Fruit fly (Drosophila melanogaster): ENCODE results near the gene CG42750.

Gene CG42750

dm6 chr2L:18310489-18310888 is 34.9 kb upstream of the CG42750 start (continued):
- TF ChIP-seq Scr (GFP tag; IDR thresholded peaks at IDR 0.05; ENCODE audit: partially characterized antibody), result no peak
- TF ChIP-seq CG10431 (GFP tag; optimal IDR thresholded peaks at IDR 0.05), result no peak
- peak; percentile 52; the same call in 1 of the 3 replicates for TF ChIP-seq otp (GFP tag; IDR thresholded peaks at IDR 0.05)
- TF ChIP-seq CG10654 (GFP tag; optimal IDR thresholded peaks at IDR 0.05), result peak; percentile 32
- TF ChIP-seq CG4854 (GFP tag; optimal IDR thresholded peaks at IDR 0.05), result no peak
- no peak for TF ChIP-seq Dek (tag; optimal IDR thresholded peaks at IDR 0.05)
- no peak for TF ChIP-seq B-H2 (GFP tag; optimal IDR thresholded peaks at IDR 0.05)
- TF ChIP-seq fd3F (GFP tag; optimal IDR thresholded peaks at IDR 0.05), result no peak
- peak; percentile 41; the same call in 1 of the 2 replicates for TF ChIP-seq Rx (GFP tag; IDR thresholded peaks at IDR 0.05)
- peak; percentile 17 for TF ChIP-seq CG1233 (GFP tag; optimal IDR thresholded peaks at IDR 0.05)
- TF ChIP-seq yki (optimal IDR thresholded peaks at IDR 0.05), result no peak
- peak in 1 of 2 experiments; percentile 25 for TF ChIP-seq Eip74EF (GFP tag; optimal IDR thresholded peaks at IDR 0.05)
- no peak for TF ChIP-seq shn (GFP tag; optimal IDR thresholded peaks at IDR 0.05)
- TF ChIP-seq dati (GFP tag; IDR thresholded peaks at IDR 0.05), result no peak
- TF ChIP-seq caup (GFP tag; optimal IDR thresholded peaks at IDR 0.05; ENCODE audit: severe bottlenecking), result peak; percentile 1
- TF ChIP-seq CG11247 (GFP tag; IDR thresholded peaks at IDR 0.05), result no peak
- no peak for TF ChIP-seq CG9932 (GFP tag; IDR thresholded peaks at IDR 0.05)
- TF ChIP-seq bsh (GFP tag; optimal IDR thresholded peaks at IDR 0.05), result peak; percentile 63 to 86
- no peak for TF ChIP-seq CG1024 (GFP tag; IDR thresholded peaks at IDR 0.05)
- TF ChIP-seq CG14667 (GFP tag; IDR thresholded peaks at IDR 0.05), result peak; percentile 49; the same call in 1 of the 2 replicates
- TF ChIP-seq amos (GFP tag; IDR thresholded peaks at IDR 0.05; ENCODE audit: partially characterized antibody), result no peak
- no peak for TF ChIP-seq CG1792 (GFP tag; optimal IDR thresholded peaks at IDR 0.05)
- TF ChIP-seq CG18011 (GFP tag; optimal IDR thresholded peaks at IDR 0.05), result no peak
- TF ChIP-seq CG4617 (GFP tag; optimal IDR thresholded peaks at IDR 0.05; ENCODE audit: borderline replicate concordance), result no peak
- no peak for TF ChIP-seq zfh2 (GFP tag; optimal IDR thresholded peaks at IDR 0.05)
- no peak for TF ChIP-seq D (optimal IDR thresholded peaks at IDR 0.05)
- peak; percentile 55 for TF ChIP-seq D (GFP tag; optimal IDR thresholded peaks at IDR 0.05)
- TF ChIP-seq gsb (GFP tag; IDR thresholded peaks at IDR 0.05), result no peak
- TF ChIP-seq CG12071 (GFP tag; optimal IDR thresholded peaks at IDR 0.05), result no peak
- no peak for TF ChIP-seq CG4360 (GFP tag; IDR thresholded peaks at IDR 0.05)
- no peak for TF ChIP-seq Gug (GFP tag; IDR thresholded peaks at IDR 0.05)
- no peak for TF ChIP-seq Hmx (GFP tag; optimal IDR thresholded peaks at IDR 0.05)
- peak; percentile 44 for TF ChIP-seq trem (tag; optimal IDR thresholded peaks at IDR 0.05)
- no peak for TF ChIP-seq pita (GFP tag; optimal IDR thresholded peaks at IDR 0.05)
- peak; percentile 98 for TF ChIP-seq CG11504 (tag; optimal IDR thresholded peaks at IDR 0.05)
- TF ChIP-seq Lhr (GFP tag; optimal IDR thresholded peaks at IDR 0.05), result peak; percentile 1
- TF ChIP-seq CG6683 (GFP tag; optimal IDR thresholded peaks at IDR 0.05), result peak; percentile 19
- no peak for TF ChIP-seq CG7928 (GFP tag; optimal IDR thresholded peaks at IDR 0.05)
- TF ChIP-seq Jarid2 (GFP tag; optimal IDR thresholded peaks at IDR 0.05), result no peak
- TF ChIP-seq dimm (GFP tag; IDR thresholded peaks at IDR 0.05), result 0 out of 2 replicates have a peak, but pooled peaks have one; percentile 21
- no peak for TF ChIP-seq emc (GFP tag; optimal IDR thresholded peaks at IDR 0.05)
- no peak for TF ChIP-seq CG11085 (GFP tag; IDR thresholded peaks at IDR 0.05)
- TF ChIP-seq cwo (GFP tag; optimal IDR thresholded peaks at IDR 0.05), result no peak
- no peak for TF ChIP-seq Hand (GFP tag; optimal IDR thresholded peaks at IDR 0.05)
- no peak for TF ChIP-seq CG3163 (GFP tag; optimal IDR thresholded peaks at IDR 0.05)
- peak; percentile 25; the same call in 1 of the 2 replicates for TF ChIP-seq Ravus (GFP tag; IDR thresholded peaks at IDR 0.05)
- peak; percentile 57 for TF ChIP-seq org-1 (GFP tag; optimal IDR thresholded peaks at IDR 0.05)
- TF ChIP-seq Tbp (GFP tag; optimal IDR thresholded peaks at IDR 0.05), result no peak
- TF ChIP-seq ranshi (GFP tag; IDR thresholded peaks at IDR 0.05), result peak; percentile 51; the same call in 1 of the 2 replicates
- peak; percentile 52; the same call in 1 of the 2 replicates for TF ChIP-seq CG32772 (GFP tag; IDR thresholded peaks at IDR 0.05)
- peak; percentile 52 for TF ChIP-seq gcm (GFP tag; optimal IDR thresholded peaks at IDR 0.05)

All from whole organism, embryonic.